Worm (Caenorhabditis elegans) whole organism, late embryonic: ENCODE data around the gene arf-1.

Experiments used
- C38D4.7 ChIP-seq: fragments of 200-800 bp; sonication (Bioruptor generic); optimal IDR thresholded peaks from 2 replicates; lab custom pipeline; 2018; ENCODE audit warnings: mild to moderate bottlenecking, missing genetic modification characterization, moderate library complexity, missing compliant biosample characterization
- T23F11.4 ChIP-seq: fragments of 200-800 bp; sonication (Bioruptor generic); optimal IDR thresholded peaks from 2 replicates; lab custom pipeline; 2018; ENCODE audit warnings: mild to moderate bottlenecking, missing genetic modification characterization, missing compliant biosample characterization
- ama-1 ChIP-seq: fragments of 150-350 bp; optimal IDR thresholded peaks from 2 replicates; lab custom pipeline; 2014
- ceh-18 ChIP-seq: sonication (generic microtip); optimal IDR thresholded peaks from 2 replicates; lab custom pipeline; 2016; ENCODE audit warnings: missing genetic modification characterization, missing compliant biosample characterization
- ceh-2 ChIP-seq: sonication (generic microtip); optimal IDR thresholded peaks from 2 replicates; lab custom pipeline; 2016; ENCODE audit warnings: missing genotype, missing genetic modification characterization, missing compliant biosample characterization
- ceh-22 ChIP-seq: sonication (generic microtip); optimal IDR thresholded peaks from 2 replicates; lab custom pipeline; 2017; ENCODE audit warnings: missing biosample characterization, missing genetic modification characterization
- ceh-24 ChIP-seq: sonication (generic microtip); optimal IDR thresholded peaks from 2 replicates; lab custom pipeline; 2016; ENCODE audit warnings: mild to moderate bottlenecking, missing genetic modification characterization, missing compliant biosample characterization
- ceh-30 ChIP-seq: fragments of 150-350 bp; optimal IDR thresholded peaks from 2 replicates; lab custom pipeline; 2014; ENCODE audit warnings: missing biosample characterization, missing genetic modification characterization
- ceh-31 ChIP-seq: sonication (generic microtip); optimal IDR thresholded peaks from 2 replicates; lab custom pipeline; 2016; ENCODE audit warnings: missing genetic modification characterization, missing compliant biosample characterization
- ceh-34 ChIP-seq: sonication (generic microtip); optimal IDR thresholded peaks from 2 replicates; lab custom pipeline; 2016; ENCODE audit warnings: mild to moderate bottlenecking, missing genetic modification characterization, missing compliant biosample characterization
- ceh-45 ChIP-seq: fragments of 200-800 bp; sonication (Bioruptor generic); IDR thresholded peaks from 2 replicates; pipeline ENCODE4 v1.3.6; 2022; ENCODE audit warnings: missing genetic modification reagents, missing genetic modification characterization, missing compliant biosample characterization
- ceh-48 ChIP-seq: sonication (generic microtip); optimal IDR thresholded peaks from 2 replicates; lab custom pipeline; 2016; ENCODE audit warnings: missing genetic modification characterization, inconsistent platforms, missing compliant biosample characterization
- che-1 ChIP-seq: sonication (generic microtip); optimal IDR thresholded peaks from 2 replicates; lab custom pipeline; 2016; ENCODE audit warnings: mild to moderate bottlenecking, missing genetic modification characterization, missing compliant biosample characterization
- dmd-4 ChIP-seq: sonication (generic microtip); optimal IDR thresholded peaks from 2 replicates; lab custom pipeline; 2016; ENCODE audit warnings: borderline replicate concordance, missing genetic modification characterization, missing compliant biosample characterization
- elt-4 ChIP-seq: sonication (generic microtip); optimal IDR thresholded peaks from 2 replicates; lab custom pipeline; 2016; ENCODE audit warnings: missing genetic modification characterization, missing compliant biosample characterization
- ets-4 ChIP-seq: sonication (generic microtip); optimal IDR thresholded peaks from 2 replicates; lab custom pipeline; 2016; ENCODE audit warnings: missing genetic modification characterization, missing compliant biosample characterization
- gmeb-2 ChIP-seq: sonication (generic microtip); optimal IDR thresholded peaks from 2 replicates; lab custom pipeline; 2016; ENCODE audit warnings: missing genetic modification characterization, inconsistent platforms, missing compliant biosample characterization
- hlh-30 ChIP-seq: sonication (generic microtip); optimal IDR thresholded peaks from 2 replicates; lab custom pipeline; 2017; ENCODE audit warnings: antibody characterized with exemption, missing genetic modification characterization, missing compliant biosample characterization; ENCODE audit not compliant: insufficient read depth
- hlh-6 ChIP-seq: sonication (generic microtip); optimal IDR thresholded peaks from 2 replicates; lab custom pipeline; 2016; ENCODE audit warnings: missing genotype, missing genetic modification characterization, missing compliant biosample characterization
- lim-6 ChIP-seq: sonication (generic microtip); optimal IDR thresholded peaks from 2 replicates; lab custom pipeline; 2016; ENCODE audit warnings: missing genetic modification characterization, missing compliant biosample characterization
- mec-3 ChIP-seq: sonication (generic microtip); optimal IDR thresholded peaks from 2 replicates; lab custom pipeline; 2016; ENCODE audit warnings: borderline replicate concordance, missing genetic modification characterization, missing compliant biosample characterization
- nfya-1 ChIP-seq: sonication (generic microtip); optimal IDR thresholded peaks from 2 replicates; lab custom pipeline; 2017; ENCODE audit warnings: missing genetic modification characterization, mild to moderate bottlenecking, missing compliant biosample characterization, antibody characterized with exemption, moderate library complexity
- nhr-232 ChIP-seq: sonication (generic microtip); optimal IDR thresholded peaks from 2 replicates; lab custom pipeline; 2016; ENCODE audit warnings: missing genetic modification characterization, missing compliant biosample characterization
- odd-2 ChIP-seq: sonication (generic microtip); optimal IDR thresholded peaks from 2 replicates; lab custom pipeline; 2017; ENCODE audit warnings: antibody characterized with exemption, mild to moderate bottlenecking, missing genetic modification characterization, missing compliant biosample characterization
- pag-3 ChIP-seq: sonication (generic microtip); optimal IDR thresholded peaks from 2 replicates; lab custom pipeline; 2016; ENCODE audit warnings: missing compliant biosample characterization, missing genetic modification characterization, borderline replicate concordance
- pat-9 ChIP-seq: fragments of 200-800 bp; sonication (Bioruptor generic); optimal IDR thresholded peaks from 2 replicates; lab custom pipeline; 2018; ENCODE audit warnings: mild to moderate bottlenecking, missing genetic modification characterization, moderate library complexity, missing compliant biosample characterization
- pax-1 ChIP-seq: fragments of 150-350 bp; optimal IDR thresholded peaks from 2 replicates; lab custom pipeline; 2014; ENCODE audit warnings: missing biosample characterization, missing genetic modification characterization
- rnt-1 ChIP-seq: sonication (generic microtip); optimal IDR thresholded peaks from 2 replicates; lab custom pipeline; 2016; ENCODE audit warnings: missing genetic modification characterization, missing compliant biosample characterization
- sox-4 ChIP-seq: sonication (generic microtip); optimal IDR thresholded peaks from 2 replicates; lab custom pipeline; 2017; ENCODE audit warnings: mild to moderate bottlenecking, missing genetic modification characterization, inconsistent platforms, missing compliant biosample characterization
- syd-9 ChIP-seq: sonication (generic microtip); optimal IDR thresholded peaks from 2 replicates; lab custom pipeline; 2016; ENCODE audit warnings: mild to moderate bottlenecking, missing genetic modification characterization, moderate library complexity, missing compliant biosample characterization
- tbx-2 ChIP-seq: sonication (generic microtip); optimal IDR thresholded peaks from 2 replicates; lab custom pipeline; 2016; ENCODE audit warnings: missing genetic modification characterization, missing compliant biosample characterization
- unc-42 ChIP-seq: sonication (generic microtip); optimal IDR thresholded peaks from 2 replicates; lab custom pipeline; 2016; ENCODE audit warnings: missing genotype, missing genetic modification characterization, missing compliant biosample characterization
- unc-55 ChIP-seq: sonication (generic microtip); optimal IDR thresholded peaks from 2 replicates; lab custom pipeline; 2017; ENCODE audit warnings: missing biosample characterization, missing genetic modification reagents, missing genetic modification characterization
- zip-5 ChIP-seq: sonication (generic microtip); optimal IDR thresholded peaks from 2 replicates; lab custom pipeline; 2016; ENCODE audit warnings: missing genetic modification characterization, missing compliant biosample characterization
- ztf-16 ChIP-seq: sonication (generic microtip); optimal IDR thresholded peaks from 2 replicates; lab custom pipeline; 2017; ENCODE audit warnings: missing genetic modification characterization, missing compliant biosample characterization

Gene arf-1

DNA sequence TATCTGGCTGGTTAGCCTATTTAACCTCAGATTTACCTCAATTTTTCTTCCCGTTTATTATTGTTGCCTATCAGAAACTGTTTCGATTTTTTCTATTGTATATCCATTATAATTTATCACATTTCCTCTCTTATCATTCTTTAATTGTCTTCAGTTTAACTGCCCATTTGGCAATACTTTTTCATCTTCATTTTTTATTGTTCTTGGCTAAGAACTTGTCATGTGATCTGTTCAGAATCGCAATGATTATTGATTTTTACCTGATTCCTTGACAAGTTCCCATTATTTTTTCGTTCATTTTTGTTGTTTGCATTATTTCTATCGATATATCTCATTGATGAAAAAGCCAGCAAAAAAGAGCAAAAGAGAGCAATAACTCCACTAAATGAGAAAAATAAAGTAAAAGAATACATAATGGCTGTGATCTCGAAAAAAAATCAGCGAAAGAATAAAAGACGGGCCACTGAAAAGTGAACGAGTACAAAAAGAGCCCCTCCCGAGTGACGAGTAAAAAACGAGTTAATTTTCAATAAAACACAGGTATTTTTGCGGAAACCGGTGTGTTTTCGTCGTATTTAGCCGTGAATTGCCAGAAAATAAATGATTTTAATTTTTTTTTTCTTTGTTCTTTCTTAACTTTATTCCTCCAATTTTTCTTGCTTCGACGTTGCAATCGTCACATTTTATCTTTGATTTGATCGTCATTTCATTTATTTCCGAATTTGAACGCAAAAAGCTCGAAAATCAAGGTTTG is at the start of gene arf-1:
Gene arf-1 (plus strand): TSS at position 657 of the 754 bp plus-strand sequence.
- TF ChIP-seq gmeb-2 (tag; lab: Kevin White, UChicago) (no peak), elt-4 (tag; lab: Kevin White, UChicago) (no peak), T23F11.4 (GFP tag; lab: Kevin White, UChicago) (no peak), lim-6 (tag; lab: Kevin White, UChicago) (no peak), syd-9 (tag; lab: Kevin White, UChicago) (no peak)

DNA sequence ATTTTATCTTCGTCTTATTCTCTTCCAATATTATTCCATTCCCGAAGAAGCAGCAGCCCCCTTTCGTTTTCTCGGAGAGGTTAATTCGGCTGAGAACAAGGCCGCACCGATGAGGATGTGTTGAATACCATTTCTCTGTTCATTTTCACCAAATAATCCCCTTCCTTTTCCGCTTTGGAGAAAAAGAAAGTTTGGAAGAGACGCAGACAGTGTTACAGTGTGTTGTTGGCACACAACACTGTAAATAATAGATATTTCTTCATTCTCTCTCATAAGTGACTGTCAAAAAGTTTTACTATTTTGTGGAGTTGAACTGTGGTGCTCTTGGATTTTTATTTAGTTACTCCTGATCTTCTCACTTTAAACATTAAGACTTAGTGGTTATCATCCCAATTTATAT is 49.4 kb upstream of the arf-1 start:
- TF ChIP-seq ets-4 (tag; lab: Kevin White, UChicago) (peak; percentile 23), hlh-6 (tag; lab: Kevin White, UChicago) (no peak)

DNA sequence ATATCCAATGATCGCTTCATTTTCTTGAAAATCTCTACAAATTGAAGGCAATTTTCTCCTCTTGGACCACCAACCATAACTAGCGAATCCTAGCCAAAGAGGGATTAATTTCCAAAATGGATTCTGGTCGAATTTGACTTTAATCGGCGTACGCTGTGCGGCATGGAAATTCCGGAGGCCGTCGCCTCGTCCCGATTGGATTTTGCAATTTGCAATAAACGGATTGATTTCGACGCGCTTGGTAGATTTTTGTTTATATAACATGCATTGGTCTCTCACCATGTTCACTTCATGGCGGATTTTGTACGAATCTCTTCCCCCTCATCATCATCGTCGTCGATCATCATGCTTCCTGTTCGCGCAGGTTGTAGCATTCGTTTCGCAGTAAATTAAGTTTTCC is 49.0 kb upstream of the arf-1 start:
- TF ChIP-seq ceh-48 (tag; lab: Kevin White, UChicago) (no peak), unc-42 (tag; lab: Kevin White, UChicago) (peak; percentile 52), ceh-22 (tag; lab: Kevin White, UChicago) (no peak), ceh-31 (peak; percentile 7), ama-1 (no peak)

DNA sequence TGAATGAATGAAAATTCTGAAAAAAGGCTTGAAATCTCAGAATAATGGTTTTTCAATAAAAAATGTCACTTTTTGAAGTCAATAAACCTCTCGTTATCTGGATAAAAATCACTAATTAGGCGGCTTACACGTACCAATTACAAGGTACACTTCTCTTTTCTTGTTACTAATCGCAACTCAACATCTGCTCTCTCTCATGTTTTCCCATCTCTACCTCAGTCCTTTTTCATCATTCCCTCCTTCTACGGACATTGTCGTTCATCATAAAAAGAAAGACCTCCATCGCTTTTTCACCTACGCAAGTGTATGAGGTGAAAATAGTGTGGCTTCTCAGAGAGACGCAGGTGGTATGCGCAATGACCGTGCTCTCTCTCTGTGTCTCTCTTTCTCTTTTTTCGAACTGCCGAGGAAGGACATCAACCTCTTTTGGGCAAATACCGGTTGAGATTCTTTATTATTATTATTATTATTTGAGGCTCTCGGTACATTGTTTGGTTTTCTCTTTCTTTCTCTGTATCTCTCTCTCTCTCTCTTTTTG is 46.7 kb upstream of the arf-1 start:
- TF ChIP-seq unc-55 (GFP tag; lab: Kevin White, UChicago) (peak; percentile 19), tbx-2 (tag; lab: Kevin White, UChicago) (peak; percentile 54), nfya-1 (tag; lab: Kevin White, UChicago) (peak; percentile 30), C38D4.7 (GFP tag; lab: Kevin White, UChicago) (no peak)

DNA sequence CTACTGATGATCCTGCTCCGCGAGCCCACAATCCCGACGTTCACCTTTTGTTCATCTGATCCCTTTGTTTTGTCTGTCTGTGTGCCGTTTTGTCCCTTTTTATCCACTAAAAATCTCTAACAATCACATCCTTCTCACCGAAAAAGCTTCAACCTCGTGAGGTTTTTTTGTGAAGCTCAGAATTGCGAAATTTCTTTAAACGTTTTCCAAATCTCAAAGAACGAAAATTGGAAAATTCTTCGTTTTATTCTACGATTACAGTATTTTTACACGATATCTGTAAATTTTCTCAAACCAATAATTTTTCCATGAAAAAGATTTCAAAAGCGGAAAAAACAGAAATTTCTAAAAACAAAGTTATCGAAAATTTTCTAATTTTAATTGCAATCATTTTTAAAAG is 40.5 kb upstream of the arf-1 start:
- no peak for TF ChIP-seq nhr-232 (tag; lab: Kevin White, UChicago)

DNA sequence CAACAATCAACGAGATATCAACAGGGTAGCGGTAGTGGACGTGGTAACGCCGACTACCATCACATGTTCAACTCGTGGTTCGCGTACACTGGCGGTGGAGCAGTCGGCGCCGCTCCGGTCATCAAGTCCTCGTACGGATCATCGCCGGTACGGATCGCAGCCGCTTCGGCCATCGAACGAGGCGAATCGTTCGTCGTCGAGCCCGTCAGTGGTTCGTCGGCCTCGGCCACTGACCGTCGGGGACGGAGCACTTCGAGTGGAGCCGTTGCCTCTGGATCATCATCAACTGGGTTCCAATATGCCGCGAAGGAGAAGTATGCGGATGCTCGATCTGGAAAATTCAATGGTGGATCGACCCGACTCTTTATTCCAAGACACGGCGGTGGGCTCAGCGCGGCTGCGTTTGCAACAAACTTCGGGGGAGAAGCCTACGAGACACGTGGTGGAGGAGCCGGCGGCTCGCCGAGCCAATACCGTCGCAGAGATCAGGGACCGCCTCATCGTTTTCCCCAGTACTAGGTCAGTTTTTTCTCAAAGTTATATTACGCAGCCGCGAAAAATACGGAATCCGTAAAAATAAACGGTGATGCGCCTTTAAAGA is 39.2 kb upstream of the arf-1 start:
- TF ChIP-seq mec-3 (peak; percentile 49), che-1 (no peak), pat-9 (tag; lab: Kevin White, UChicago) (no peak), nfya-1 (tag; lab: Kevin White, UChicago) (no peak)

DNA sequence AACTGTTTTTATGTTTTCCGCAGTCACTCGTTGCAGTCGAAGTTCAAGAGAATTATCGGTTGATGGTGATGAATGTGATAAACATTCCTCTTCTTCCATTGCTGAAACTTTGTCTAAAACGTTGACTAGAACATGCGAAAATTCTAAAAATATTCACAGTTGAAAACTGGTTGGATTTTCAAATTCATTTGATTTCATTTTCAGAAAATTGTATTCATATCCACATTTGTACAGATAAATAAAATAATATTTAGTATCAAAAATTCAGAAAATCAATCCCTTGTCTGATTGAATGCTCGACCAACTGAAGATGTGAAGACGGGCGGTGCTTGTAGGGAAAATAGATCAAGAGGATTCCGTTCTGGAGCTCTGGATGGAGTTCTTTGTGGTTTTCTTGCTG is 36.9 kb upstream of the arf-1 start, which contains the start of gene F54E7.9:
Gene F54E7.9 (minus strand): TSS at position 101 of the 400 bp plus-strand sequence.
- TF ChIP-seq ceh-2 (tag; lab: Kevin White, UChicago) (no peak), syd-9 (tag; lab: Kevin White, UChicago) (no peak), odd-2 (no peak), T23F11.4 (GFP tag; lab: Kevin White, UChicago) (no peak), ceh-24 (tag; lab: Kevin White, UChicago) (no peak), rnt-1 (tag; lab: Kevin White, UChicago) (no peak), pag-3 (tag; lab: Kevin White, UChicago) (no peak)
- TF ChIP-seq, all 69 proteins: peak for 0

DNA sequence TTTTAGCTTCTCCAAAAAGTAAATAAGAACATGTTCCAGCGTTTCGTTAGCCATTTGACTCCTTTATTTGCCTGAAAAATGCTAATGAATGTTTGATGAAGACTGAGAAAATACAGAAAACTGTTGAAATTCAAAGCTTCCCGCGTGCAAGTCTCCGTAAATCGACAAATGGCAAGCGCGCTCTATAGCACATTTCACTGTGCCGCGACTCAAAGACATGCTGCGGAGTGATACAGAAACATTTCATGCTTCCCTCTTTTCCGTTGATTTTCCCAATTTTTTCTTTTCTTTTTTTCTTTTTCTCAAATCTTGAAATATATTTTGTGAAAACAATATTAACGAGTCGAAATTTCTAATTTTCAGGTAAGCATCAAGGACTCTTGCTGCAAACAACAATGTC is 35.8 kb upstream of the arf-1 start, which contains the start of the genes ska-3 and rps-12:
Gene ska-3 (minus strand): TSS at position 71 of the 400 bp plus-strand sequence.
Gene rps-12 (plus strand): TSS at position 364 of the 400 bp plus-strand sequence.
- no peak for TF ChIP-seq elt-4 (tag; lab: Kevin White, UChicago)
- TF ChIP-seq T23F11.4 (GFP tag; lab: Kevin White, UChicago): no peak
- no peak for TF ChIP-seq mec-3
- TF ChIP-seq ceh-18 (tag; lab: Kevin White, UChicago): peak; percentile 94
- peak; percentile 64 for TF ChIP-seq ceh-30 (tag; lab: Kevin White, UChicago)
- TF ChIP-seq nfya-1 (tag; lab: Kevin White, UChicago): peak; percentile 96
- TF ChIP-seq ets-4 (tag; lab: Kevin White, UChicago): peak; percentile 95
- TF ChIP-seq ama-1: no peak
- no peak for TF ChIP-seq hlh-6 (tag; lab: Kevin White, UChicago)
- peak; percentile 89 for TF ChIP-seq ceh-34 (tag; lab: Kevin White, UChicago)
- TF ChIP-seq sox-4 (tag; lab: Kevin White, UChicago): no peak
- TF ChIP-seq ceh-45: no peak
- TF ChIP-seq zip-5 (tag; lab: Kevin White, UChicago): no peak
- TF ChIP-seq dmd-4 (tag; lab: Kevin White, UChicago): peak; percentile 67
- TF ChIP-seq hlh-30 (tag; lab: Kevin White, UChicago): peak; percentile 70
- no peak for TF ChIP-seq C38D4.7 (GFP tag; lab: Kevin White, UChicago)
- TF ChIP-seq pax-1 (tag; lab: Kevin White, UChicago): peak; percentile 93
- TF ChIP-seq ceh-31: peak; percentile 89
- TF ChIP-seq ztf-16 (tag; lab: Kevin White, UChicago): peak; percentile 78
